Worm (Caenorhabditis elegans): ENCODE data around the gene Y49F6B.6.

Gene Y49F6B.6

ce11 chrII:3439244-3439698 lies 33.6 kb upstream of the Y49F6B.6 start (continued):
- TF ChIP-seq zip-11 (GFP tag; IDR thresholded peaks at IDR 0.05): no peak
- TF ChIP-seq nhr-10 (tag; optimal IDR thresholded peaks at IDR 0.05): no peak
- TF ChIP-seq nhr-41 (GFP tag; IDR thresholded peaks at IDR 0.05): 0 out of 2 replicates have a peak, but pooled peaks have one; percentile 45
- TF ChIP-seq egl-43 (GFP tag; IDR thresholded peaks at IDR 0.05): peak; percentile 87
- TF ChIP-seq ztf-11 (tag; optimal IDR thresholded peaks at IDR 0.05): no peak
- TF ChIP-seq hlh-30 (tag; optimal IDR thresholded peaks at IDR 0.05; ENCODE audit: insufficient read depth): peak; percentile 30
- peak; percentile 80; the same call in 1 of the 2 replicates for TF ChIP-seq snpc-1.2 (GFP tag; IDR thresholded peaks at IDR 0.05)
- TF ChIP-seq unc-39 (tag; optimal IDR thresholded peaks at IDR 0.05): no peak
- TF ChIP-seq ceh-32 (tag; optimal IDR thresholded peaks at IDR 0.05; ENCODE audit: poor library complexity): no peak
- TF ChIP-seq hmg-1.1 (GFP tag; IDR thresholded peaks at IDR 0.05): peak; percentile 75; the same call in 1 of the 2 replicates
- no peak for TF ChIP-seq jun-1 (tag; optimal IDR thresholded peaks at IDR 0.05)
- no peak for TF ChIP-seq skn-1 (tag; optimal IDR thresholded peaks at IDR 0.05)
- TF ChIP-seq daf-12 (tag; optimal IDR thresholded peaks at IDR 0.05): no peak
- TF ChIP-seq F10B5.3 (tag; optimal IDR thresholded peaks at IDR 0.05): no peak
- TF ChIP-seq mxl-2 (GFP tag; conservative IDR thresholded peaks at IDR 0.05): no peak
- TF ChIP-seq pqm-1 (tag; optimal IDR thresholded peaks at IDR 0.05): peak; percentile 67
- TF ChIP-seq ceh-28 (tag; optimal IDR thresholded peaks at IDR 0.05): no peak
- no peak for TF ChIP-seq ces-1 (GFP tag; optimal IDR thresholded peaks at IDR 0.05)
- TF ChIP-seq ceh-44 (GFP tag; IDR thresholded peaks at IDR 0.05): peak; percentile 54; the same call in 1 of the 2 replicates
- TF ChIP-seq dpl-1 (GFP tag; optimal IDR thresholded peaks at IDR 0.05): no peak
- TF ChIP-seq rbr-2 (tag; optimal IDR thresholded peaks at IDR 0.05): peak; percentile 48
- 0 out of 2 replicates have a peak, but pooled peaks have one; percentile 65 for TF ChIP-seq lin-1 (GFP tag; IDR thresholded peaks at IDR 0.05)
- TF ChIP-seq lin-39 (tag; optimal IDR thresholded peaks at IDR 0.05): no peak
- TF ChIP-seq ztf-7 (tag; optimal IDR thresholded peaks at IDR 0.05): no peak
- TF ChIP-seq nhr-237 (tag; optimal IDR thresholded peaks at IDR 0.05): no peak
- TF ChIP-seq sdz-12 (GFP tag; optimal IDR thresholded peaks at IDR 0.05): peak; percentile 40
- peak; percentile 50 for TF ChIP-seq nhr-102 (tag; optimal IDR thresholded peaks at IDR 0.05)
- peak; percentile 85 for TF ChIP-seq pha-4 (GFP tag; IDR thresholded peaks at IDR 0.05)
- no peak for TF ChIP-seq pha-4 (tag; optimal IDR thresholded peaks at IDR 0.05)
- TF ChIP-seq F26F4.8 (GFP tag; conservative IDR thresholded peaks at IDR 0.05): peak; percentile 81
- TF ChIP-seq dmd-9 (GFP tag; IDR thresholded peaks at IDR 0.05): peak; percentile 78
- peak; percentile 74 for TF ChIP-seq T26A8.4 (GFP tag; IDR thresholded peaks at IDR 0.05)
- TF ChIP-seq hlh-11 (tag; optimal IDR thresholded peaks at IDR 0.05): peak; percentile 81
- peak; percentile 37 for TF ChIP-seq mes-2 (tag; optimal IDR thresholded peaks at IDR 0.05; ENCODE audit: poor library complexity, severe bottlenecking)
- no peak for TF ChIP-seq tag-97 (GFP tag; IDR thresholded peaks at IDR 0.05)
- TF ChIP-seq nhr-111 (GFP tag; optimal IDR thresholded peaks at IDR 0.05): no peak
- TF ChIP-seq cey-2 (tag; optimal IDR thresholded peaks at IDR 0.05; ENCODE audit: borderline replicate concordance, insufficient read depth): no peak
- peak; percentile 53; the same call in 1 of the 2 replicates for TF ChIP-seq saeg-2 (GFP tag; IDR thresholded peaks at IDR 0.05)
- TF ChIP-seq nhr-11 (tag; optimal IDR thresholded peaks at IDR 0.05): no peak
- TF ChIP-seq nhr-77 (tag; optimal IDR thresholded peaks at IDR 0.05): no peak
- TF ChIP-seq F44E2.7 (GFP tag; IDR thresholded peaks at IDR 0.05): peak; percentile 77; the same call in 1 of the 2 replicates
- peak; percentile 6 for TF ChIP-seq zfp-2 (tag; optimal IDR thresholded peaks at IDR 0.05)
- TF ChIP-seq mep-1 (tag; optimal IDR thresholded peaks at IDR 0.05): peak; percentile 56
- TF ChIP-seq ZK337.2 (GFP tag; IDR thresholded peaks at IDR 0.05): no peak
- peak; percentile 71 for TF ChIP-seq aha-1 (tag)
- TF ChIP-seq R02D3.7 (tag; optimal IDR thresholded peaks at IDR 0.05): no peak
- no peak for TF ChIP-seq ceh-82 (tag; optimal IDR thresholded peaks at IDR 0.05)
- peak; percentile 84; the same call in 1 of the 2 replicates for TF ChIP-seq Y105C5A.15 (GFP tag; IDR thresholded peaks at IDR 0.05)
- no peak for TF ChIP-seq nhr-6 (tag; optimal IDR thresholded peaks at IDR 0.05)
- TF ChIP-seq dmd-8 (GFP tag; IDR thresholded peaks at IDR 0.05): peak; percentile 91
- no peak for TF ChIP-seq nhr-42 (GFP tag; IDR thresholded peaks at IDR 0.05)
- TF ChIP-seq zip-2 (tag; optimal IDR thresholded peaks at IDR 0.05): no peak
